Worm (Caenorhabditis elegans) whole organism, L4 larva: ENCODE measurements around the gene ddl-2.

Experiments used
- F26F4.8 ChIP-seq: fragments of 200-800 bp; sonication (Bioruptor generic); conservative IDR thresholded peaks from 2 replicates; pipeline ENCODE4 v1.3.6; 2022; ENCODE audit warnings: missing genetic modification characterization, missing compliant biosample characterization
- Y48G9A.11 ChIP-seq: fragments of 200-800 bp; sonication (Bioruptor generic); IDR thresholded peaks from 2 replicates; pipeline ENCODE4 v1.3.6; 2022; ENCODE audit warnings: missing genetic modification reagents, missing genetic modification characterization, missing compliant biosample characterization
- ZK337.2 ChIP-seq: fragments of 200-800 bp; sonication (Bioruptor generic); IDR thresholded peaks from 2 replicates; pipeline ENCODE4 v1.3.6; 2022; ENCODE audit warnings: missing genetic modification reagents, missing genetic modification characterization, missing compliant biosample characterization
- ama-1 ChIP-seq: fragments of 150-350 bp; optimal IDR thresholded peaks from 2 replicates; lab custom pipeline; 2014; ENCODE audit warnings: inconsistent platforms, mixed read lengths
- attf-4 ChIP-seq: sonication (generic microtip); optimal IDR thresholded peaks from 3 replicates; lab custom pipeline; 2017; ENCODE audit warnings: missing biosample characterization, missing genetic modification characterization
- ceh-28 ChIP-seq: fragments of 150-350 bp; optimal IDR thresholded peaks from 2 replicates; lab custom pipeline; 2014; ENCODE audit warnings: missing biosample characterization, missing genetic modification reagents, missing genetic modification characterization
- ceh-32 ChIP-seq: sonication (generic microtip); optimal IDR thresholded peaks from 2 replicates; lab custom pipeline; 2016; ENCODE audit warnings: mild to moderate bottlenecking, missing genetic modification characterization, missing compliant biosample characterization; ENCODE audit not compliant: poor library complexity
- ceh-44 ChIP-seq: fragments of 200-800 bp; sonication (Bioruptor generic); IDR thresholded peaks from 2 replicates; pipeline ENCODE4 v1.3.6; 2022; ENCODE audit warnings: missing genetic modification reagents, missing genetic modification characterization, missing compliant biosample characterization
- ceh-82 ChIP-seq: sonication (generic microtip); optimal IDR thresholded peaks from 2 replicates; lab custom pipeline; 2017; ENCODE audit warnings: missing biosample characterization, missing genetic modification characterization
- ces-1 ChIP-seq: fragments of 150-350 bp; sonication (generic microtip); optimal IDR thresholded peaks from 4 replicates; lab custom pipeline; 2014; ENCODE audit warnings: missing biosample characterization, missing genetic modification reagents, missing genetic modification characterization
- daf-12 ChIP-seq: fragments of 150-350 bp; optimal IDR thresholded peaks from 2 replicates; lab custom pipeline; 2014; ENCODE audit warnings: missing biosample characterization, missing genetic modification reagents, missing genetic modification characterization
- dmd-8 ChIP-seq: fragments of 200-800 bp; sonication (Bioruptor generic); IDR thresholded peaks from 2 replicates; pipeline ENCODE4 v1.3.6; 2022; ENCODE audit warnings: missing genetic modification characterization, missing compliant biosample characterization
- duxl-1 ChIP-seq: sonication (generic microtip); optimal IDR thresholded peaks from 2 replicates; lab custom pipeline; 2016; ENCODE audit warnings: mild to moderate bottlenecking, missing genetic modification characterization, moderate library complexity, missing compliant biosample characterization; ENCODE audit not compliant: poor library complexity
- egl-43 ChIP-seq: fragments of 200-800 bp; sonication (Bioruptor generic); IDR thresholded peaks from 2 replicates; pipeline ENCODE4 v1.3.6; 2022; ENCODE audit warnings: missing genetic modification reagents, missing genetic modification characterization, missing compliant biosample characterization
- gei-8 ChIP-seq: fragments of 200-800 bp; sonication (Bioruptor generic); optimal IDR thresholded peaks from 2 replicates; lab custom pipeline; 2018; ENCODE audit warnings: mild to moderate bottlenecking, missing genetic modification characterization, missing compliant biosample characterization
- hif-1 ChIP-seq, 2 experiments: sonication (generic microtip); optimal IDR thresholded peaks; 2 replicates each; lab custom pipeline; 2016 to 2017; ENCODE audit warnings: missing compliant biosample characterization in 2 of 2, missing genetic modification characterization in 2 of 2, missing genetic modification reagents in 2 of 2, missing genotype in 2 of 2, mild to moderate bottlenecking in 1 of 2
- hmg-1.1 ChIP-seq: fragments of 200-800 bp; sonication (Bioruptor generic); IDR thresholded peaks from 2 replicates; pipeline ENCODE4 v1.3.6; 2022; ENCODE audit warnings: missing genetic modification reagents, missing genetic modification characterization, missing compliant biosample characterization
- jun-1 ChIP-seq: fragments of 150-350 bp; optimal IDR thresholded peaks from 2 replicates; lab custom pipeline; 2014; ENCODE audit warnings: missing biosample characterization, missing genetic modification reagents, missing genetic modification characterization
- lim-7 ChIP-seq: fragments of 200-800 bp; sonication (Bioruptor generic); IDR thresholded peaks from 2 replicates; pipeline ENCODE4 v1.3.6; 2022; ENCODE audit warnings: missing genetic modification characterization, missing compliant biosample characterization
- lin-1 ChIP-seq: fragments of 200-800 bp; sonication (Bioruptor generic); IDR thresholded peaks from 2 replicates; pipeline ENCODE4 v1.3.6; 2022; ENCODE audit warnings: missing genetic modification reagents, missing genetic modification characterization, missing compliant biosample characterization
- lin-13 ChIP-seq: fragments of 150-350 bp; optimal IDR thresholded peaks from 2 replicates; lab custom pipeline; 2014; ENCODE audit warnings: missing biosample characterization, missing genetic modification reagents, missing genetic modification characterization
- lin-38 ChIP-seq: fragments of 200-800 bp; sonication (Bioruptor generic); IDR thresholded peaks from 2 replicates; pipeline ENCODE4 v1.3.6; 2022; ENCODE audit warnings: missing genetic modification reagents, missing genetic modification characterization, missing compliant biosample characterization
- mdl-1 ChIP-seq, 2 experiments: fragments of 150-350 bp in 1 of 2; sonication (generic microtip) in 1 of 2; optimal IDR thresholded peaks; 2 replicates each; lab custom pipeline; 2014 to 2017; ENCODE audit warnings: missing biosample characterization in 2 of 2, missing genetic modification characterization in 2 of 2
- mes-2 ChIP-seq: sonication (generic microtip); optimal IDR thresholded peaks from 2 replicates; lab custom pipeline; 2016; ENCODE audit warnings: missing genotype, mild to moderate bottlenecking, missing genetic modification characterization, missing compliant biosample characterization; ENCODE audit not compliant: poor library complexity, severe bottlenecking
- nhr-10 ChIP-seq: fragments of 150-350 bp; optimal IDR thresholded peaks from 2 replicates; lab custom pipeline; 2014; ENCODE audit warnings: missing biosample characterization, missing genetic modification characterization
- nhr-11 ChIP-seq: fragments of 150-350 bp; optimal IDR thresholded peaks from 2 replicates; lab custom pipeline; 2014; ENCODE audit warnings: missing biosample characterization, missing genetic modification characterization
- nhr-111 ChIP-seq: fragments of 200-800 bp; sonication (Bioruptor generic); optimal IDR thresholded peaks from 2 replicates; lab custom pipeline; 2018; ENCODE audit warnings: mild to moderate bottlenecking, missing genetic modification characterization, missing compliant biosample characterization
- nhr-237 ChIP-seq: sonication (generic microtip); optimal IDR thresholded peaks from 2 replicates; lab custom pipeline; 2017; ENCODE audit warnings: missing biosample characterization, missing genetic modification characterization
- nhr-25 ChIP-seq: sonication (generic microtip); optimal IDR thresholded peaks from 2 replicates; lab custom pipeline; 2017; ENCODE audit warnings: missing genetic modification characterization, mild to moderate bottlenecking, missing compliant biosample characterization, antibody characterized with exemption, moderate library complexity, borderline replicate concordance; ENCODE audit not compliant: insufficient read depth
- nhr-28 ChIP-seq: fragments of 150-350 bp; optimal IDR thresholded peaks from 2 replicates; lab custom pipeline; 2014; ENCODE audit warnings: missing biosample characterization, missing genetic modification characterization
- nhr-41 ChIP-seq: fragments of 200-800 bp; sonication (Bioruptor generic); IDR thresholded peaks from 2 replicates; pipeline ENCODE4 v1.3.6; 2022; ENCODE audit warnings: missing genetic modification reagents, missing genetic modification characterization, missing compliant biosample characterization
- nhr-42 ChIP-seq: fragments of 200-800 bp; sonication (Bioruptor generic); IDR thresholded peaks from 2 replicates; pipeline ENCODE4 v1.3.6; 2022; ENCODE audit warnings: missing genetic modification characterization, missing compliant biosample characterization
- nhr-76 ChIP-seq: fragments of 150-350 bp; optimal IDR thresholded peaks from 2 replicates; lab custom pipeline; 2014; ENCODE audit warnings: missing biosample characterization, missing genetic modification characterization
- nhr-77 ChIP-seq: fragments of 150-350 bp; optimal IDR thresholded peaks from 2 replicates; lab custom pipeline; 2014; ENCODE audit warnings: missing biosample characterization, missing genetic modification characterization
- php-3 ChIP-seq: fragments of 200-800 bp; sonication (Bioruptor generic); IDR thresholded peaks from 2 replicates; pipeline ENCODE4 v1.3.6; 2022; ENCODE audit warnings: missing genetic modification reagents, missing genetic modification characterization, missing compliant biosample characterization
- pqm-1 ChIP-seq: sonication (generic microtip); optimal IDR thresholded peaks from 2 replicates; lab custom pipeline; 2017; ENCODE audit warnings: missing biosample characterization, missing genetic modification characterization
- rbr-2 ChIP-seq: sonication (generic microtip); optimal IDR thresholded peaks from 2 replicates; lab custom pipeline; 2016; ENCODE audit warnings: missing genotype, missing genetic modification characterization, missing compliant biosample characterization
- set-16 ChIP-seq: fragments of 200-800 bp; sonication (Bioruptor generic); IDR thresholded peaks from 2 replicates; pipeline ENCODE4 v1.3.6; 2022; ENCODE audit warnings: missing genetic modification reagents, missing genetic modification characterization, missing compliant biosample characterization
- spr-1 ChIP-seq: sonication (generic microtip); optimal IDR thresholded peaks from 2 replicates; lab custom pipeline; 2016; ENCODE audit warnings: mild to moderate bottlenecking, missing genetic modification characterization, missing compliant biosample characterization
- spr-3 ChIP-seq: fragments of 200-800 bp; sonication (Bioruptor generic); optimal IDR thresholded peaks from 2 replicates; lab custom pipeline; 2018; ENCODE audit warnings: mild to moderate bottlenecking, missing genetic modification characterization, missing compliant biosample characterization
- unc-62 ChIP-seq, 3 experiments: fragments of 150-350 bp in 1 of 3; sonication (generic microtip); optimal IDR thresholded peaks in 2 of 3; peaks in 1 of 3; 1 replicate in 1 of 3; 2 replicates in 2 of 3; lab custom pipeline; 2014 to 2017; ENCODE audit warnings: missing biosample characterization in 3 of 3, missing genetic modification characterization in 3 of 3, missing genetic modification reagents in 3 of 3, missing genotype in 1 of 3
- zip-2 ChIP-seq: fragments of 150-350 bp; optimal IDR thresholded peaks from 2 replicates; lab custom pipeline; 2014; ENCODE audit warnings: missing biosample characterization, missing genetic modification characterization
- ztf-7 ChIP-seq: fragments of 150-350 bp; optimal IDR thresholded peaks from 2 replicates; lab custom pipeline; 2014; ENCODE audit warnings: missing biosample characterization, missing genetic modification characterization

ddl-2 gene

DNA sequence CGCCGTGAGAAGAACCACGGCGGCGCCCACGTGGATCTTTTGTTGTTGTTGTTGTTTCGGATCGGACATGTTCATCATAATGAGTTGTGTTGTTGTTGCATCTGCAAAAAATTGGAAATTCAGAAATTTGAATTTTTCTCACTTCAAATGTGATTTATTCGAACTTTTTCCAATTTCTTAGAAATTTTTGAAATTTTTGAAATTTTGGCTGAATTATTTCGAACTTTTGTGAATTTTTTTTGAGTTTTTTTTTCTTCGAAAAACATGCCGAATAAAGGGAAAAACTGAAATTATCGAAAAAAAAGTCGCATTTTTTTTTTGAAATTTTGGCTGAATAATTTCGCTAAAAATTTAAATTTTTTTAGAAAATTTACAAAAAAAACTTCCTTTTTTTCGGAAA is 16.3 kb downstream of the ddl-2 start, which contains the start of gene snx-14:
Gene snx-14 (minus strand): TSS at position 101 of the 400 bp plus-strand sequence.
- TF ChIP-seq nhr-42 (GFP tag; lab: Robert Waterston, UW) (no peak), spr-1 (tag; lab: Kevin White, UChicago) (no peak), ces-1 (GFP tag; lab: Kevin White, UChicago) (no peak), ceh-82 (tag; lab: Kevin White, UChicago) (no peak), attf-4 (tag; lab: Kevin White, UChicago) (no peak), jun-1 (tag; lab: Kevin White, UChicago) (no peak), nhr-77 (tag; lab: Kevin White, UChicago) (no peak)

DNA sequence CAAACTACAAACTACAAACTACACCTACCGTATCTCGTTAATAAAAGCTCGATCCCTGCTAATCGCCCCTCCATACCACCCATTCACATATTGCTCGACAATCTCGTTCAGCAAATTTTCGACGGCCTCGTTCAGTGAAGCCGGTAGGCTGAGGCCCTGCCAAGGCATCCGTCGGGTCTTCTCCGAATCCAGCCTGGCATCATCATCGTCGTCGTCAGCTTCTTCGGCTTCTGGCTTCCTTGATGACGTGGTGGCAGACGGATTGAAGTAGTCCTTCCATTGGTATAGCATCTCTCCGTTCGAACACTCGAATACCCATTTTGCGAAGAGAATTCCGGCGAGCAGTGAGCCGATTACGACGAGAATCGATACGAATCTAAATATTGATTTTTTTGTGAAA is 16.8 kb downstream of the ddl-2 start:
- TF ChIP-seq ceh-82 (tag; lab: Kevin White, UChicago) (no peak), lin-1 (GFP tag; lab: Robert Waterston, UW) (no peak), nhr-237 (tag; lab: Kevin White, UChicago) (no peak), nhr-41 (GFP tag; lab: Robert Waterston, UW) (no peak), set-16 (GFP tag; lab: Robert Waterston, UW) (peak; percentile 30; the same call in 1 of the 2 replicates), hif-1 (tag; optimal IDR thresholded peaks at IDR 0.05; lab: Kevin White, UChicago) (no peak), attf-4 (tag; lab: Kevin White, UChicago) (no peak), nhr-76 (no peak), rbr-2 (no peak), gei-8 (GFP tag; lab: Kevin White, UChicago) (no peak), unc-62 (GFP tag; optimal IDR thresholded peaks at IDR 0.05 in 1 of 2; lab: Kevin White, UChicago) (peak in 1 of 2 experiments; percentile 79), unc-62 (tag; optimal IDR thresholded peaks at IDR 0.05; lab: Kevin White, UChicago) (no peak), ama-1 (lab: Kevin White, UChicago) (no peak), ceh-28 (tag; lab: Kevin White, UChicago) (no peak), ceh-32 (tag; lab: Kevin White, UChicago) (no peak), daf-12 (tag; lab: Kevin White, UChicago) (no peak), ztf-7 (tag; lab: Kevin White, UChicago) (no peak), mdl-1 (tag; optimal IDR thresholded peaks at IDR 0.05; lab: Kevin White, UChicago) (no peak), nhr-42 (GFP tag; lab: Robert Waterston, UW) (peak; percentile 61; the same call in 1 of the 2 replicates), lim-7 (no peak), nhr-10 (tag; lab: Kevin White, UChicago) (no peak), spr-1 (tag; lab: Kevin White, UChicago) (no peak), nhr-111 (GFP tag; lab: Kevin White, UChicago) (no peak), dmd-8 (GFP tag; lab: Robert Waterston, UW) (no peak), nhr-11 (tag; lab: Kevin White, UChicago) (no peak), ZK337.2 (GFP tag; lab: Robert Waterston, UW) (no peak)

DNA sequence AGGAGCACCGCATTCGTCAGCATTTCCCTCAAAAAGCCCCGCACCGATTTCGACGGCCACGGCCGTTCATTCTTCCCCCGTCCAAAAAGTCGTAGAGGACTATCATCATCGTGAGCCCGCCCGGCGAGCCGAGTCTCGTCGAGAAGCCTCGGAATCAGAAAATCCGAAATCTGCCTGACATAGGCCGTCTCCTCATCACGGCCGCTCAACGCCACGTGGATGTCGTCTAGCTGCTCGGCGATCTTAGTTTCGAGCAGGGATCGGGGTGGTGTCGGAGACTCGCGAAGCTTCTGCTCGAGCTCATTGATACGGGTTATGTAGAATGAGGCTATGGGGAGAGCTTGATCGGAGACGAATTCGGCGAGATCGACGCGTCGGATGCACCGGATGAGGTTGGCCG is 18.3 kb downstream of the ddl-2 start:
- peak; percentile 84 for TF ChIP-seq set-16 (GFP tag; lab: Robert Waterston, UW)
- no peak for TF ChIP-seq F26F4.8 (GFP tag; lab: Robert Waterston, UW)

DNA sequence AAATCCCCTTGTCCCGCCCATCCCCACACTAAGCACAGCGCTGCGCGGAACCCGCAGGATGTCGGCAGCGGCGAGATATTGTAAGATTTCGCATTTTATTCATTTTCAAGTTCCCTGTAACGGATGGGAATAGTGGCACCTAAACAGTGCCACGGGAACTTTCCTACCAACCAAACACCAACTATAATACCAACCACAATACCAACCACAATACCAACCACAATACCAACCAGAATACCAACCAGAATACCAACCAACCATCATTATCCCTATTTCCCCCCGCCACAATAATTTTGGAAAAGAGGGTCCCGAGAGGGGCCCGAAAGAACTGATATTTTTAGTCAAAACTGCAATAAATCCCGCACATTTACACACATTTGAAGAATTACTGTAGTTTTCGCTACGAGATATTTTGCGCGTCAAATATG is 25.5 kb downstream of the ddl-2 start:
- no peak for TF ChIP-seq php-3
- TF ChIP-seq nhr-237 (tag; lab: Kevin White, UChicago): no peak
- no peak for TF ChIP-seq pqm-1 (tag; lab: Kevin White, UChicago)
- peak; percentile 55 for TF ChIP-seq lin-38 (GFP tag; lab: Robert Waterston, UW)
- 0 out of 2 replicates have a peak, but pooled peaks have one; percentile 5 for TF ChIP-seq egl-43 (GFP tag; lab: Robert Waterston, UW)
- peak; percentile 33 for TF ChIP-seq spr-1 (tag; lab: Kevin White, UChicago)
- TF ChIP-seq lin-1 (GFP tag; lab: Robert Waterston, UW): no peak
- no peak for TF ChIP-seq nhr-10 (tag; lab: Kevin White, UChicago)
- TF ChIP-seq nhr-25 (tag; lab: Kevin White, UChicago): no peak
- TF ChIP-seq ama-1 (lab: Kevin White, UChicago): peak; percentile 90
- TF ChIP-seq jun-1 (tag; lab: Kevin White, UChicago): no peak
- TF ChIP-seq Y48G9A.11: peak; percentile 58; the same call in 1 of the 2 replicates
- no peak for TF ChIP-seq ceh-28 (tag; lab: Kevin White, UChicago)
- no peak for TF ChIP-seq mes-2 (tag; lab: Kevin White, UChicago)
- no peak for TF ChIP-seq zip-2 (tag; lab: Kevin White, UChicago)
- peak; percentile 32; the same call in 1 of the 2 replicates for TF ChIP-seq hmg-1.1 (GFP tag; lab: Robert Waterston, UW)
- no peak for TF ChIP-seq ceh-44 (GFP tag; lab: Robert Waterston, UW)
- TF ChIP-seq spr-3 (GFP tag; lab: Kevin White, UChicago): no peak
- no peak for TF ChIP-seq nhr-28 (tag; lab: Kevin White, UChicago)
- TF ChIP-seq lin-13 (GFP tag; lab: Kevin White, UChicago): no peak
- no peak for TF ChIP-seq ZK337.2 (GFP tag; lab: Robert Waterston, UW)
- no peak for TF ChIP-seq rbr-2
- TF ChIP-seq duxl-1 (tag; lab: Kevin White, UChicago): peak; percentile 28
